Fruit fly (Drosophila melanogaster): ENCODE results near the gene Uxs.

- TF ChIP-seq usp (GFP tag; optimal IDR thresholded peaks at IDR 0.05) (no peak), Dll (optimal IDR thresholded peaks at IDR 0.05) (no peak), pan (optimal IDR thresholded peaks at IDR 0.05) (no peak), psq (optimal IDR thresholded peaks at IDR 0.05) (no peak), CG8478 (optimal IDR thresholded peaks at IDR 0.05) (no peak), EcR (GFP tag; optimal IDR thresholded peaks at IDR 0.05) (no peak)
Observed at dm6 chr3L:8158715-8159380, 21.9 kb upstream of the Uxs start, which contains the start of gene CG42445.
